Worm (Caenorhabditis elegans) whole organism, L2 larva: Measurements from ENCODE around the gene E02C12.10.

ENCODE experiments used
- R02D3.7 ChIP-seq: fragments of 150-350 bp; optimal IDR thresholded peaks from 2 replicates; lab custom pipeline; 2014; ENCODE audit warnings: missing biosample characterization, missing genetic modification characterization
- alr-1 ChIP-seq: fragments of 150-350 bp; optimal IDR thresholded peaks from 2 replicates; lab custom pipeline; 2014; ENCODE audit warnings: missing biosample characterization, missing genetic modification characterization
- ceh-82 ChIP-seq: fragments of 150-350 bp; optimal IDR thresholded peaks from 2 replicates; lab custom pipeline; 2014; ENCODE audit warnings: missing biosample characterization, missing genetic modification characterization
- dmd-4 ChIP-seq: sonication (generic microtip); optimal IDR thresholded peaks from 2 replicates; lab custom pipeline; 2017; ENCODE audit warnings: missing biosample characterization, missing genetic modification characterization
- lin-39 ChIP-seq: fragments of 150-350 bp; optimal IDR thresholded peaks from 2 replicates; lab custom pipeline; 2014; ENCODE audit warnings: missing biosample characterization, missing genetic modification reagents, missing genetic modification characterization
- lsy-2 ChIP-seq, 2 experiments: fragments of 150-350 bp in 1 of 2; sonication (generic microtip) in 1 of 2; optimal IDR thresholded peaks; 2 replicates each; lab custom pipeline; 2014 to 2017; ENCODE audit warnings: missing biosample characterization in 2 of 2, missing genetic modification characterization in 2 of 2
- nhr-11 ChIP-seq: fragments of 150-350 bp; optimal IDR thresholded peaks from 2 replicates; lab custom pipeline; 2014; ENCODE audit warnings: missing biosample characterization, missing genetic modification characterization
- nhr-237 ChIP-seq: fragments of 150-350 bp; optimal IDR thresholded peaks from 2 replicates; lab custom pipeline; 2014; ENCODE audit warnings: missing biosample characterization, missing genetic modification characterization
- sma-3 ChIP-seq: sonication (generic microtip); optimal IDR thresholded peaks from 2 replicates; lab custom pipeline; 2016; ENCODE audit warnings: missing genetic modification reagents, missing genetic modification characterization, missing compliant biosample characterization
- snpc-4 ChIP-seq: fragments of 150-350 bp; optimal IDR thresholded peaks from 2 replicates; lab custom pipeline; 2014; ENCODE audit warnings: missing biosample characterization, missing genetic modification characterization
- unc-39 ChIP-seq: fragments of 150-350 bp; optimal IDR thresholded peaks from 2 replicates; lab custom pipeline; 2014; ENCODE audit warnings: missing biosample characterization, missing genetic modification characterization
- unc-62 ChIP-seq: fragments of 150-350 bp; optimal IDR thresholded peaks from 2 replicates; lab custom pipeline; 2014; ENCODE audit warnings: missing biosample characterization, missing genetic modification reagents, missing genetic modification characterization
- zag-1 ChIP-seq: fragments of 150-350 bp; optimal IDR thresholded peaks from 2 replicates; lab custom pipeline; 2014; ENCODE audit warnings: missing biosample characterization, missing genetic modification characterization

ce11 chrV:9382538-9383328, 4.5 kb upstream of the E02C12.10 start:
- no peak for TF ChIP-seq unc-62 (GFP tag; lab: Kevin White, UChicago)
- TF ChIP-seq lsy-2 (tag; optimal IDR thresholded peaks at IDR 0.05; lab: Kevin White, UChicago), result no peak
- TF ChIP-seq sma-3 (GFP tag; lab: Kevin White, UChicago), result no peak
- no peak for TF ChIP-seq ceh-82 (tag; lab: Kevin White, UChicago)
- no peak for TF ChIP-seq dmd-4
- TF ChIP-seq lin-39, result no peak
- TF ChIP-seq snpc-4 (tag; lab: Kevin White, UChicago), result no peak
- TF ChIP-seq nhr-237 (tag; lab: Kevin White, UChicago), result no peak
- TF ChIP-seq zag-1 (tag; lab: Kevin White, UChicago), result no peak
- no peak for TF ChIP-seq nhr-11 (tag; lab: Kevin White, UChicago)
- TF ChIP-seq R02D3.7 (tag; lab: Kevin White, UChicago), result no peak
- TF ChIP-seq alr-1 (tag; lab: Kevin White, UChicago), result no peak
- TF ChIP-seq unc-39, result no peak
